Worm (Caenorhabditis elegans): Measurements from ENCODE around the gene F36G9.3.

DNA sequence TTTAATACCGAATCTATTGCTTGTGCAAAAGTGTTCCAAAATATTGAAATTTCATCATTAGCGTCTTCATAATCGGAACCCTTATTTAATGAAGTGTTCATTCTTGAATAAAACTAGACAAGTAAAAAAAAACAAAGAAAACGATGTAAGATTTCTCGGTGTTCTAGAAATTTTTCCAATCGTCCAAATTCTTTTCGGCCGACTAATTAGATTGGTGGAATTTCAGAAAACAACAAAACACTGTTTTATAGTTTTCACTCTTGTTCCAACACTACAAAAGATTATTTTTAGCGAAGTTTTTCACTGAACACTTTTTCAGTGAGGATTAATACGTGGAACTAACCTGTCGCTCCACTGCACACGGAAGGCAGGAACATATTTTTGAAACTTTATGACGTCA is 4.4 kb upstream of the F36G9.3 start, which contains the start of gene srw-56:
- no peak for TF ChIP-seq Y22D7AL.16 (tag; optimal IDR thresholded peaks at IDR 0.05)
- no peak for TF ChIP-seq tbx-2 (tag; optimal IDR thresholded peaks at IDR 0.05)
- no peak for TF ChIP-seq ref-2 (tag; optimal IDR thresholded peaks at IDR 0.05)
- no peak for TF ChIP-seq hlh-15 (tag; optimal IDR thresholded peaks at IDR 0.05)
- TF ChIP-seq ceh-14 (tag; optimal IDR thresholded peaks at IDR 0.05), result no peak
- TF ChIP-seq ceh-48 (tag; optimal IDR thresholded peaks at IDR 0.05), result no peak
- TF ChIP-seq nhr-11 (tag; optimal IDR thresholded peaks at IDR 0.05), result no peak
